Worm (Caenorhabditis elegans) whole organism, midembryonic: Measurements from ENCODE around the gene T09A5.5.

Source experiments
- cog-1 ChIP-seq: sonication (generic microtip); optimal IDR thresholded peaks from 2 replicates; lab custom pipeline; 2016; ENCODE audit warnings: missing genetic modification characterization, missing compliant biosample characterization
- flt-1 ChIP-seq: fragments of 200-800 bp; sonication (Bioruptor generic); IDR thresholded peaks from 2 replicates; pipeline ENCODE4 v1.3.6; 2022; ENCODE audit warnings: missing genetic modification characterization, missing compliant biosample characterization

ce11 chrII:7808153-7808552 lies 45.4 kb downstream of the T09A5.5 start:
- TF ChIP-seq flt-1 = no peak
- TF ChIP-seq cog-1 = no peak
